Fruit fly (Drosophila melanogaster) S2 (cell line): ENCODE results near the gene CG16779.

Experiments
- CG8478 ChIP-seq: fragments of >200 bp; optimal IDR thresholded peaks from 2 replicates; lab custom pipeline; 2018
- CTCF ChIP-seq, 2 experiments: fragments of >200 bp; optimal IDR thresholded peaks; 2 replicates each; lab custom pipeline; 2018

DNA sequence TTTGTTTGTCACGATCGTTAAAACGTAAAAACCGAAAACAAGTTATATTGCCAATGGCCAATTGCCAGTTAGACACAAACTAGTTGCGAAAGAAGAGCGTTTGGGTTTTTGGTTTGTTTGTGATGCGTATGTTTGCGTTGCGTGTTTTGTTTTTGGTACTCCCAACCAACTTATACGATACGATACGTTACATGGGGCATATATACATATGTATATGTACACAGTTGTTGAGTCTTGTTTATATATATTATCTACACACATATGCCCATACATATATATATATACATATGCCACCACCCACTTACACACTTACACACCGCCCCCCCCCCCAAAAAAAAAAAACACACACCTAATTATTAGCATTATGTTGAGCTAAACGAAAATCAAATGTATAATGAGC is 45.2 kb downstream of the CG16779 start:
- TF ChIP-seq CTCF (optimal IDR thresholded peaks at IDR 0.05; lab: Kevin White, UChicago) = no peak
- TF ChIP-seq CG8478 (lab: Kevin White, UChicago) = no peak
